Fruit fly (Drosophila melanogaster) Kc167 (cell line): ENCODE data around the gene ihog.

Experiments used
- Sin3A ChIP-seq: fragments of >200 bp; optimal IDR thresholded peaks from 2 replicates; lab custom pipeline; 2018; ENCODE audit warnings: missing external identifiers
- h ChIP-seq: fragments of >200 bp; optimal IDR thresholded peaks from 3 replicates; lab custom pipeline; 2018; ENCODE audit warnings: missing external identifiers
- insv ChIP-seq: fragments of >200 bp; optimal IDR thresholded peaks from 3 replicates; lab custom pipeline; 2018; ENCODE audit warnings: missing external identifiers

- TF ChIP-seq h (lab: Kevin White, UChicago), result no peak
- no peak for TF ChIP-seq Sin3A (lab: Kevin White, UChicago)
- TF ChIP-seq insv (lab: Kevin White, UChicago), result no peak
Measured at dm6 chr2L:6919850-6920660, 28.6 kb downstream of the ihog start, which contains the start of gene x16.
